Fruit fly (Drosophila melanogaster): ENCODE results near the gene CG16717.

The CG16717 gene

dm6 chr3L:9690798-9691475 lies 11.9 kb downstream of the CG16717 start:
- TF ChIP-seq toe (GFP tag; optimal IDR thresholded peaks at IDR 0.05), result peak; percentile 17
- TF ChIP-seq cic (GFP tag; optimal IDR thresholded peaks at IDR 0.05), result no peak
- no peak for TF ChIP-seq Clk (GFP tag; optimal IDR thresholded peaks at IDR 0.05)
- TF ChIP-seq ovo (GFP tag; optimal IDR thresholded peaks at IDR 0.05), result no peak
- peak; percentile 56 for TF ChIP-seq CG5204 (GFP tag; optimal IDR thresholded peaks at IDR 0.05)
- TF ChIP-seq CG7101 (tag; optimal IDR thresholded peaks at IDR 0.05), result peak; percentile 68
- peak; percentile 83 for TF ChIP-seq kay (GFP tag; ENCODE audit: borderline replicate concordance)
- peak; percentile 57 for TF ChIP-seq CG11617 (GFP tag; optimal IDR thresholded peaks at IDR 0.05)
- TF ChIP-seq Hr96 (GFP tag; optimal IDR thresholded peaks at IDR 0.05), result peak; percentile 53
- TF ChIP-seq CG7045 (GFP tag; optimal IDR thresholded peaks at IDR 0.05), result no peak
- no peak for TF ChIP-seq cnc (optimal IDR thresholded peaks at IDR 0.05)
- TF ChIP-seq CG33017 (tag; optimal IDR thresholded peaks at IDR 0.05), result peak; percentile 77
- TF ChIP-seq Crg-1 (GFP tag; optimal IDR thresholded peaks at IDR 0.05), result no peak
- peak; percentile 65 for TF ChIP-seq CG14711 (tag; optimal IDR thresholded peaks at IDR 0.05)
- no peak for TF ChIP-seq CG12768 (GFP tag; optimal IDR thresholded peaks at IDR 0.05)
- peak; percentile 6 for TF ChIP-seq pad (GFP tag; optimal IDR thresholded peaks at IDR 0.05)
- TF ChIP-seq bab1 (GFP tag; optimal IDR thresholded peaks at IDR 0.05), result peak; percentile 48
- TF ChIP-seq Mnt (GFP tag; optimal IDR thresholded peaks at IDR 0.05), result peak; percentile 37
- no peak for TF ChIP-seq tj (GFP tag; optimal IDR thresholded peaks at IDR 0.05)
- no peak for TF ChIP-seq CG1620 (GFP tag; optimal IDR thresholded peaks at IDR 0.05)

dm6 chr3L:9691476-9691826 lies 12.4 kb downstream of the CG16717 start:
- TF ChIP-seq CG7045 (GFP tag; optimal IDR thresholded peaks at IDR 0.05) (no peak), CG12768 (GFP tag; optimal IDR thresholded peaks at IDR 0.05) (peak; percentile 57), Hr96 (GFP tag; optimal IDR thresholded peaks at IDR 0.05) (peak; percentile 8), CG11617 (GFP tag; optimal IDR thresholded peaks at IDR 0.05) (no peak), Mnt (GFP tag; optimal IDR thresholded peaks at IDR 0.05) (peak; percentile 8), cic (GFP tag; optimal IDR thresholded peaks at IDR 0.05) (peak; percentile 73), CG7101 (tag; optimal IDR thresholded peaks at IDR 0.05) (no peak)

dm6 chr3L:9692234-9692891 lies 13.4 kb downstream of the CG16717 start:
- TF ChIP-seq kay (GFP tag; ENCODE audit: borderline replicate concordance) (no peak), Mnt (GFP tag; optimal IDR thresholded peaks at IDR 0.05) (peak; percentile 90), cic (GFP tag; optimal IDR thresholded peaks at IDR 0.05) (peak; percentile 88), pad (GFP tag; optimal IDR thresholded peaks at IDR 0.05) (peak; percentile 50), Crg-1 (GFP tag; optimal IDR thresholded peaks at IDR 0.05) (no peak), cnc (optimal IDR thresholded peaks at IDR 0.05) (peak in 1 of 2 experiments; percentile 54), ovo (GFP tag; optimal IDR thresholded peaks at IDR 0.05) (peak; percentile 98)

dm6 chr3L:9692892-9693551 lies 14.0 kb downstream of the CG16717 start:
- no peak for TF ChIP-seq ovo (GFP tag; optimal IDR thresholded peaks at IDR 0.05)
- peak; percentile 90 for TF ChIP-seq Hr96 (GFP tag; optimal IDR thresholded peaks at IDR 0.05)
- peak; percentile 88 for TF ChIP-seq CG12768 (GFP tag; optimal IDR thresholded peaks at IDR 0.05)
- peak; percentile 92 for TF ChIP-seq CG5204 (GFP tag; optimal IDR thresholded peaks at IDR 0.05)
- TF ChIP-seq CG7101 (tag; optimal IDR thresholded peaks at IDR 0.05), result peak; percentile 84
- peak; percentile 73 for TF ChIP-seq CG1620 (GFP tag; optimal IDR thresholded peaks at IDR 0.05)
- peak; percentile 93 for TF ChIP-seq CG11617 (GFP tag; optimal IDR thresholded peaks at IDR 0.05)
- peak; percentile 75 for TF ChIP-seq bab1 (GFP tag; optimal IDR thresholded peaks at IDR 0.05)
- TF ChIP-seq Mnt (GFP tag; optimal IDR thresholded peaks at IDR 0.05), result no peak
- peak; percentile 90 for TF ChIP-seq CG7045 (GFP tag; optimal IDR thresholded peaks at IDR 0.05)
- TF ChIP-seq Crg-1 (GFP tag; optimal IDR thresholded peaks at IDR 0.05), result peak; percentile 80
- peak; percentile 68 for TF ChIP-seq pad (GFP tag; optimal IDR thresholded peaks at IDR 0.05)
- no peak for TF ChIP-seq cic (GFP tag; optimal IDR thresholded peaks at IDR 0.05)
- peak; percentile 76 for TF ChIP-seq CG33017 (tag; optimal IDR thresholded peaks at IDR 0.05)
- TF ChIP-seq toe (GFP tag; optimal IDR thresholded peaks at IDR 0.05), result peak; percentile 91
- peak; percentile 68 for TF ChIP-seq CG14711 (tag; optimal IDR thresholded peaks at IDR 0.05)
- peak; percentile 85 for TF ChIP-seq Clk (GFP tag; optimal IDR thresholded peaks at IDR 0.05)
- peak; percentile 77 for TF ChIP-seq tj (GFP tag; optimal IDR thresholded peaks at IDR 0.05)
- no peak for TF ChIP-seq cnc (optimal IDR thresholded peaks at IDR 0.05)
- TF ChIP-seq kay (GFP tag; ENCODE audit: borderline replicate concordance), result no peak

dm6 chr3L:9693552-9694133 lies 14.6 kb downstream of the CG16717 start:
- TF ChIP-seq kay (GFP tag; ENCODE audit: borderline replicate concordance) (peak; percentile 94), Mnt (GFP tag; optimal IDR thresholded peaks at IDR 0.05) (peak; percentile 32), toe (GFP tag; optimal IDR thresholded peaks at IDR 0.05) (no peak)

Data from whole organism, adult.